Worm (Caenorhabditis elegans): Measurements from ENCODE around the gene lin-40.

lin-40 gene

DNA sequence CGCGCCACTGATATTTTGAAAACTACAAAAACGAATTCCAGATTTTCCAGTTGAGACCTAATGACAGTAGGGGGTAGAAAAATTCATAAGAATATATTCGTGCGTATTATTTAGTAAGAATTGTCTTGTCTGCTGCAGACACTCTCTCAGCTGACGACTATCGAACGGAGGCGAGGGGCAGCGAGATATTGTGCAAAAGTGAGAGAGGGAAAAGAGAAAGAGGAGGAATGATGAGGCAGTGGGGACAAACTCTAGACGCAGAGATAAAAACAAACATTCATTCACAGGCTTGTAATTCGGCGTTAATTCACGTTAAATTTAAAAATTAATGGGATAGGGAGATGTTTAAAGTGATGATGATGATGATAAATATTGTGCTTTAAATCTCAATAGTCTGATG is 52.1 kb downstream of the lin-40 start, which contains the start of gene gid-7:
Gene gid-7 (minus strand): TSS at position 188 of the 400 bp plus-strand sequence.
- peak; percentile 64 for TF ChIP-seq hmg-11 (tag; optimal IDR thresholded peaks at IDR 0.05)
- TF ChIP-seq unc-39 (tag; optimal IDR thresholded peaks at IDR 0.05), result no peak
- peak; percentile 50 for TF ChIP-seq pha-4 (tag; optimal IDR thresholded peaks at IDR 0.05)
- no peak for TF ChIP-seq fos-1 (tag; optimal IDR thresholded peaks at IDR 0.05)
- TF ChIP-seq elt-2 (tag; optimal IDR thresholded peaks at IDR 0.05), result peak; percentile 26
- TF ChIP-seq lin-39 (tag; optimal IDR thresholded peaks at IDR 0.05), result no peak
- TF ChIP-seq pqm-1 (tag; optimal IDR thresholded peaks at IDR 0.05), result no peak
- TF ChIP-seq nhr-77 (tag; optimal IDR thresholded peaks at IDR 0.05), result no peak
- no peak for TF ChIP-seq nhr-76 (tag; optimal IDR thresholded peaks at IDR 0.05)
- TF ChIP-seq eor-1 (tag; optimal IDR thresholded peaks at IDR 0.05), result no peak
- TF ChIP-seq nhr-11 (tag; optimal IDR thresholded peaks at IDR 0.05), result no peak
- peak; percentile 68 for TF ChIP-seq R02D3.7 (tag; optimal IDR thresholded peaks at IDR 0.05)
- no peak for TF ChIP-seq nhr-43 (tag; optimal IDR thresholded peaks at IDR 0.05; ENCODE audit: poor library complexity, severe bottlenecking)
- peak; percentile 57 for TF ChIP-seq nfya-1 (tag; optimal IDR thresholded peaks at IDR 0.05; ENCODE audit: insufficient read depth)
- TF ChIP-seq unc-62 (GFP tag; optimal IDR thresholded peaks at IDR 0.05), result no peak
- TF ChIP-seq fkh-10 (GFP tag; optimal IDR thresholded peaks at IDR 0.05), result no peak
- TF ChIP-seq ama-1 (optimal IDR thresholded peaks at IDR 0.05), result no peak
- TF ChIP-seq skn-1 (tag; optimal IDR thresholded peaks at IDR 0.05), result peak; percentile 7
- TF ChIP-seq jun-1 (tag; optimal IDR thresholded peaks at IDR 0.05), result no peak
- no peak for TF ChIP-seq mdl-1 (tag; optimal IDR thresholded peaks at IDR 0.05)
- no peak for TF ChIP-seq zag-1 (tag; optimal IDR thresholded peaks at IDR 0.05)
- peak; percentile 71 for TF ChIP-seq snpc-4 (tag; optimal IDR thresholded peaks at IDR 0.05)
- peak; percentile 3 for TF ChIP-seq ceh-28 (tag; optimal IDR thresholded peaks at IDR 0.05)
- no peak for TF ChIP-seq nhr-12 (tag; optimal IDR thresholded peaks at IDR 0.05)
- TF ChIP-seq nhr-25 (tag; optimal IDR thresholded peaks at IDR 0.05), result no peak

DNA sequence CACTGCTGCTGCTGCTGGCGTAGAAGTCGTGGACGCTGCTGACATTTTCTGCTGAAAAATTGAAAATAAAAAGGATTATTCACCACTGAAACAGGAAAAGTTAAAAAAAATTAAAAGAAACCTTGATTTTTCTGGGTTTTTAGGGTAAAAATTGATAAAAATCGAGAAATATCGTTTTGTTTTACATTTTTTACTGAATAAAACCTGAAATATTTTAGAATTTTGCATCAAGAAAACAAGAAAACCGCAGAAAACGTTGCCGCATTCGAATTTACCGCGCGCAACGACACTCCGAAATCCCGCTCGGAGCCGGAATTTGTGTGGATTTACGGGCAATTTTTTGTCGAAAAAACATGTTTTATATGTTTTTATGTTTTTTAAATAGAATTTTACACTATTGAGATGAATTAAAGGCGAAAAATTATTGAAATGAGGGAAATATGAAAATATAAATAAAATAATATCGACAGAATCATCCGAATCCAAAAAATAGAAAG is 54.7 kb downstream of the lin-40 start, which contains the start of gene chk-1:
Gene chk-1 (minus strand): TSS at position 51 of the 497 bp plus-strand sequence.
- TF ChIP-seq unc-62 (GFP tag; optimal IDR thresholded peaks at IDR 0.05) (no peak), R02D3.7 (tag; optimal IDR thresholded peaks at IDR 0.05) (peak; percentile 96), eor-1 (tag; optimal IDR thresholded peaks at IDR 0.05) (no peak), snpc-4 (tag; optimal IDR thresholded peaks at IDR 0.05) (peak; percentile 59), elt-1 (tag; optimal IDR thresholded peaks at IDR 0.05) (no peak), nhr-23 (tag; optimal IDR thresholded peaks at IDR 0.05) (peak; percentile 70), lin-15B (tag; optimal IDR thresholded peaks at IDR 0.05) (peak; percentile 83), elt-3 (tag; optimal IDR thresholded peaks at IDR 0.05) (no peak), fkh-10 (GFP tag; optimal IDR thresholded peaks at IDR 0.05) (peak; percentile 15), ztf-4 (tag; optimal IDR thresholded peaks at IDR 0.05) (no peak), egl-5 (tag; optimal IDR thresholded peaks at IDR 0.05) (peak; percentile 56), sea-2 (GFP tag; optimal IDR thresholded peaks at IDR 0.05) (no peak), nhr-25 (tag; optimal IDR thresholded peaks at IDR 0.05) (peak; percentile 37), nhr-11 (tag; optimal IDR thresholded peaks at IDR 0.05) (no peak), pqm-1 (tag; optimal IDR thresholded peaks at IDR 0.05) (peak; percentile 30), jun-1 (tag; optimal IDR thresholded peaks at IDR 0.05) (no peak), lin-39 (tag; optimal IDR thresholded peaks at IDR 0.05) (peak; percentile 15), ZK546.5 (tag; optimal IDR thresholded peaks at IDR 0.05) (no peak), fkh-2 (tag; optimal IDR thresholded peaks at IDR 0.05) (no peak)

DNA sequence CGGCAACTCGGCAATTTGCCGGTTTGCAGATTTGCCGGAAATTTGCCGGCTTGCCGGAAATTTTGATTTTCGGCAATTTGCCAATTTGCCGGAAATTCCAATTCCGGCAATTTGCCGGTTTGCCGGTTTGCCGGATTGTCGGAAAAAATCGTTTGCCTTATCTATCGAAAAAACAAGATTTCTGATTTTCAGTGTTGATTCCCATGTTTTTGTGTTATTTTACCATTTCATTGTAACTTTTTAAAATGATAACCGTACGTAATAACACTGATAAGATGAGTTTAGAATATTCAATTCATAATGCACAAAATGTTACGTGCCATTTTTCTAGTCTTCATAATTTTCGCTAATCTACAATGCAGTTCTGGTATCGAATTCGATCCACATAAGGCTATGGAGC is 56.1 kb downstream of the lin-40 start, which contains the start of gene oac-55:
Gene oac-55 (plus strand): TSS at position 301 of the 400 bp plus-strand sequence.
- TF ChIP-seq unc-39 (tag; optimal IDR thresholded peaks at IDR 0.05), result no peak
- no peak for TF ChIP-seq daf-12 (tag; optimal IDR thresholded peaks at IDR 0.05)
- TF ChIP-seq R02D3.7 (tag; optimal IDR thresholded peaks at IDR 0.05), result no peak
- no peak for TF ChIP-seq nhr-11 (tag; optimal IDR thresholded peaks at IDR 0.05)
- TF ChIP-seq jun-1 (tag; optimal IDR thresholded peaks at IDR 0.05), result no peak
- no peak for TF ChIP-seq ZK546.5 (tag; optimal IDR thresholded peaks at IDR 0.05)
- no peak for TF ChIP-seq nhr-77 (tag; optimal IDR thresholded peaks at IDR 0.05)

DNA sequence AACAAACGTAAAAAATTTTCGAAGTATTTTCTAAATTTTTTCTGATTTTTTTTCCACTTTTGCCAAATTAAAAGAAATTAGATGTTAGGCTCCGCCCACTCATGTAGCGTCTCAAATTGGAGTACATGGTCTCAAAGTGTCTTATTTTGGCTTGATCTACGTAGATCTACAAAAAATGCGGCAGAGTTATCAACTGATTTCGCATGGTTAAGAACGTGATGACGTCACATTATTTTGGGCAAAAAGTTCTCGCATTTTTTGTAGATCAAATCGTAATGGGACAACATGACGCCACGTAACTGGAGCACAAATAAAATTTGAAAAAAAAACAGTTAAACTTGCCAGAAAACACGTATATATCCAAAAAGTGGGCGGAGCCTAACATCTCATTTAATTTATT is 57.0 kb downstream of the lin-40 start:
- TF ChIP-seq sea-2 (GFP tag; optimal IDR thresholded peaks at IDR 0.05) (no peak), fos-1 (tag; optimal IDR thresholded peaks at IDR 0.05) (no peak), snpc-4 (tag; optimal IDR thresholded peaks at IDR 0.05) (no peak)

All from whole organism, L3 larva.